Worm (Caenorhabditis elegans) whole organism, young adult: ENCODE results near the gene col-20.

ENCODE experiments used
- B0035.1 ChIP-seq: sonication (generic microtip); optimal IDR thresholded peaks from 2 replicates; lab custom pipeline; 2016; ENCODE audit warnings: missing genetic modification characterization, mild to moderate bottlenecking, missing compliant biosample characterization, missing genotype, missing genetic modification reagents
- B0261.1 ChIP-seq: sonication (generic microtip); optimal IDR thresholded peaks from 2 replicates; lab custom pipeline; 2016; ENCODE audit warnings: mild to moderate bottlenecking, missing genetic modification characterization, moderate library complexity, missing compliant biosample characterization
- B0336.3 ChIP-seq: fragments of 200-800 bp; sonication (Bioruptor generic); IDR thresholded peaks from 2 replicates; pipeline ENCODE4 v1.3.6; 2022; ENCODE audit warnings: missing genetic modification characterization, missing compliant biosample characterization
- C17E4.6 ChIP-seq: fragments of 200-800 bp; sonication (Bioruptor generic); IDR thresholded peaks from 2 replicates; pipeline ENCODE4 v1.3.6; 2022; ENCODE audit warnings: missing genetic modification reagents, missing genetic modification characterization, missing compliant biosample characterization
- F33H1.4 ChIP-seq: fragments of 200-800 bp; sonication (Bioruptor generic); IDR thresholded peaks from 2 replicates; pipeline ENCODE4 v1.3.6; 2022; ENCODE audit warnings: missing genetic modification reagents, missing genetic modification characterization, missing compliant biosample characterization
- F39B2.1 ChIP-seq: fragments of 200-800 bp; sonication (Bioruptor generic); IDR thresholded peaks from 2 replicates; pipeline ENCODE4 v1.3.6; 2022; ENCODE audit warnings: missing genetic modification reagents, missing genetic modification characterization, missing compliant biosample characterization
- K11D2.4 ChIP-seq: fragments of 200-800 bp; sonication (Bioruptor generic); IDR thresholded peaks from 2 replicates; pipeline ENCODE4 v1.3.6; 2022; ENCODE audit warnings: missing genetic modification reagents, missing genetic modification characterization, missing compliant biosample characterization
- K12H6.12 ChIP-seq: fragments of 200-800 bp; sonication (Bioruptor generic); optimal IDR thresholded peaks from 2 replicates; lab custom pipeline; 2018; ENCODE audit warnings: mild to moderate bottlenecking, missing genetic modification characterization, missing compliant biosample characterization
- Y53F4B.3 ChIP-seq: fragments of 200-800 bp; sonication (Bioruptor generic); IDR thresholded peaks from 2 replicates; pipeline ENCODE4 v1.3.6; 2022; ENCODE audit warnings: missing genetic modification reagents, missing genetic modification characterization, missing compliant biosample characterization
- Y53G8AR.9 ChIP-seq: fragments of 200-800 bp; sonication (Bioruptor generic); conservative IDR thresholded peaks from 2 replicates; pipeline ENCODE4 v1.3.6; 2022; ENCODE audit warnings: missing genetic modification reagents, missing genetic modification characterization, missing compliant biosample characterization
- ZK185.1 ChIP-seq: sonication (generic microtip); optimal IDR thresholded peaks from 2 replicates; lab custom pipeline; 2016; ENCODE audit warnings: mild to moderate bottlenecking, missing genetic modification characterization, missing compliant biosample characterization; ENCODE audit not compliant: poor library complexity, severe bottlenecking
- aptf-2 ChIP-seq: fragments of 200-800 bp; sonication (Bioruptor generic); conservative IDR thresholded peaks from 2 replicates; pipeline ENCODE4 v1.3.6; 2022; ENCODE audit warnings: missing genetic modification reagents, missing genetic modification characterization, missing compliant biosample characterization
- athp-1 ChIP-seq: sonication (generic microtip); optimal IDR thresholded peaks from 2 replicates; lab custom pipeline; 2017; ENCODE audit warnings: mild to moderate bottlenecking, missing genetic modification characterization, missing compliant biosample characterization
- attf-3 ChIP-seq: fragments of 200-800 bp; sonication (Bioruptor generic); conservative IDR thresholded peaks from 2 replicates; pipeline ENCODE4 v1.3.6; 2022; ENCODE audit warnings: missing genetic modification reagents, missing genetic modification characterization, missing compliant biosample characterization
- attf-5 ChIP-seq: fragments of 200-800 bp; sonication (Bioruptor generic); optimal IDR thresholded peaks from 2 replicates; lab custom pipeline; 2018; ENCODE audit warnings: mild to moderate bottlenecking, missing genetic modification characterization, missing compliant biosample characterization
- attf-6 ChIP-seq: fragments of 200-800 bp; sonication (Bioruptor generic); IDR thresholded peaks from 2 replicates; pipeline ENCODE4 v1.3.6; 2022; ENCODE audit warnings: missing genetic modification reagents, missing genetic modification characterization, missing compliant biosample characterization
- ccch-3 ChIP-seq: fragments of 200-800 bp; sonication (Bioruptor generic); optimal IDR thresholded peaks from 2 replicates; lab custom pipeline; 2018; ENCODE audit warnings: mild to moderate bottlenecking, missing genetic modification characterization, missing compliant biosample characterization
- cebp-1 ChIP-seq, 2 experiments: fragments of 200-800 bp in 1 of 2; sonication (Bioruptor generic) in 1 of 2; sonication (generic microtip) in 1 of 2; IDR thresholded peaks in 1 of 2; optimal IDR thresholded peaks in 1 of 2; 2 replicates each; pipeline versions ENCODE4 v1.3.6 to Lab custom; 2017 to 2022; ENCODE audit warnings: missing compliant biosample characterization in 2 of 2, missing genetic modification characterization in 2 of 2, mild to moderate bottlenecking in 1 of 2, missing genetic modification reagents in 1 of 2, moderate library complexity in 1 of 2
- ceh-100 ChIP-seq: fragments of 200-800 bp; sonication (Bioruptor generic); IDR thresholded peaks from 2 replicates; pipeline ENCODE4 v1.3.6; 2022; ENCODE audit warnings: missing genetic modification reagents, missing genetic modification characterization, missing compliant biosample characterization
- ceh-58 ChIP-seq: fragments of 200-800 bp; sonication (Bioruptor generic); IDR thresholded peaks from 2 replicates; pipeline ENCODE4 v1.3.6; 2022; ENCODE audit warnings: missing genetic modification characterization, missing compliant biosample characterization
- ceh-79 ChIP-seq: sonication (generic microtip); optimal IDR thresholded peaks from 2 replicates; lab custom pipeline; 2017; ENCODE audit warnings: mild to moderate bottlenecking, missing genetic modification characterization, missing compliant biosample characterization
- efl-1 ChIP-seq: fragments of 150-350 bp; optimal IDR thresholded peaks from 2 replicates; lab custom pipeline; 2014; ENCODE audit warnings: missing biosample characterization, missing genetic modification reagents, missing genetic modification characterization
- gei-17 ChIP-seq: fragments of 200-800 bp; sonication (Bioruptor generic); optimal IDR thresholded peaks from 2 replicates; lab custom pipeline; 2018; ENCODE audit warnings: mild to moderate bottlenecking, missing genetic modification characterization, missing compliant biosample characterization
- hlh-12 ChIP-seq: sonication (generic microtip); optimal IDR thresholded peaks from 2 replicates; lab custom pipeline; 2016; ENCODE audit warnings: missing genetic modification characterization, missing compliant biosample characterization
- hlh-26 ChIP-seq: fragments of 200-800 bp; sonication (Bioruptor generic); conservative IDR thresholded peaks from 2 replicates; pipeline ENCODE4 v1.3.6; 2022; ENCODE audit warnings: missing genetic modification reagents, missing genetic modification characterization, missing compliant biosample characterization
- hmg-1.2 ChIP-seq: fragments of 200-800 bp; sonication (Bioruptor generic); IDR thresholded peaks from 2 replicates; pipeline ENCODE4 v1.3.6; 2022; ENCODE audit warnings: missing genetic modification reagents, missing genetic modification characterization, missing compliant biosample characterization
- hsf-1 ChIP-seq: fragments of 200-800 bp; sonication (Bioruptor generic); IDR thresholded peaks from 2 replicates; pipeline ENCODE4 v1.3.6; 2022; ENCODE audit warnings: missing genetic modification reagents, missing genetic modification characterization, missing compliant biosample characterization
- lin-26 ChIP-seq: fragments of 200-800 bp; sonication (Bioruptor generic); IDR thresholded peaks from 2 replicates; pipeline ENCODE4 v1.3.6; 2022; ENCODE audit warnings: missing genetic modification reagents, missing genetic modification characterization, missing compliant biosample characterization
- lin-40 ChIP-seq: sonication (generic microtip); optimal IDR thresholded peaks from 2 replicates; lab custom pipeline; 2016; ENCODE audit warnings: missing genetic modification characterization, mild to moderate bottlenecking, missing compliant biosample characterization, missing genotype, missing genetic modification reagents
- lin-54 ChIP-seq: fragments of 200-800 bp; sonication (Bioruptor generic); optimal IDR thresholded peaks from 2 replicates; lab custom pipeline; 2018; ENCODE audit warnings: mild to moderate bottlenecking, missing genetic modification characterization, missing compliant biosample characterization
- madf-6 ChIP-seq: fragments of 200-800 bp; sonication (Bioruptor generic); IDR thresholded peaks from 2 replicates; pipeline ENCODE4 v1.3.6; 2022; ENCODE audit warnings: missing genetic modification reagents, missing genetic modification characterization, missing compliant biosample characterization
- nhr-120 ChIP-seq: fragments of 200-800 bp; sonication (Bioruptor generic); IDR thresholded peaks from 2 replicates; pipeline ENCODE4 v1.3.6; 2022; ENCODE audit warnings: missing genetic modification characterization, missing compliant biosample characterization
- nhr-179 ChIP-seq: sonication (generic microtip); optimal IDR thresholded peaks from 2 replicates; lab custom pipeline; 2016; ENCODE audit warnings: mild to moderate bottlenecking, missing genetic modification characterization, missing compliant biosample characterization
- pha-4 ChIP-seq: fragments of 150-350 bp; sonication (generic microtip); optimal IDR thresholded peaks from 2 replicates; lab custom pipeline; 2014; ENCODE audit warnings: missing biosample characterization, missing genetic modification reagents, missing genetic modification characterization
- rec-8 ChIP-seq, 2 experiments: sonication (generic microtip); optimal IDR thresholded peaks; 2 replicates each; lab custom pipeline; 2016; ENCODE audit warnings: mild to moderate bottlenecking in 2 of 2, missing genetic modification characterization in 2 of 2, missing genetic modification reagents in 2 of 2, missing genotype in 2 of 2, missing biosample characterization in 1 of 2, missing compliant biosample characterization in 1 of 2, moderate library complexity in 1 of 2
- rpc-1 ChIP-seq, 2 experiments: fragments of 150-350 bp in 1 of 2; sonication (generic microtip) in 1 of 2; optimal IDR thresholded peaks; 2 replicates each; lab custom pipeline; 2014 to 2018; ENCODE audit warnings: missing biosample characterization in 1 of 2, missing genetic modification characterization in 1 of 2, missing genetic modification reagents in 1 of 2, missing genotype in 1 of 2
- snpc-1.3 ChIP-seq: sonication (generic microtip); optimal IDR thresholded peaks from 2 replicates; lab custom pipeline; 2017; ENCODE audit warnings: missing genetic modification characterization, mild to moderate bottlenecking, missing compliant biosample characterization, antibody characterized with exemption, moderate library complexity, missing genotype, missing genetic modification reagents; ENCODE audit not compliant: insufficient read depth
- tlf-1 ChIP-seq: fragments of 200-800 bp; sonication (Bioruptor generic); optimal IDR thresholded peaks from 2 replicates; lab custom pipeline; 2018; ENCODE audit warnings: mild to moderate bottlenecking, missing genetic modification characterization, missing compliant biosample characterization
- unc-62 ChIP-seq: fragments of 150-350 bp; optimal IDR thresholded peaks from 2 replicates; lab custom pipeline; 2014; ENCODE audit warnings: missing biosample characterization, missing genetic modification reagents, missing genetic modification characterization
- zfh-2 ChIP-seq: fragments of 200-800 bp; sonication (Bioruptor generic); conservative IDR thresholded peaks from 2 replicates; pipeline ENCODE4 v1.3.6; 2022; ENCODE audit warnings: missing genetic modification reagents, missing genetic modification characterization, missing compliant biosample characterization
- ztf-18 ChIP-seq: sonication (generic microtip); optimal IDR thresholded peaks from 2 replicates; lab custom pipeline; 2016; ENCODE audit warnings: missing genotype, mild to moderate bottlenecking, missing genetic modification characterization, missing compliant biosample characterization
- ztf-25 ChIP-seq: fragments of 200-800 bp; sonication (Bioruptor generic); IDR thresholded peaks from 2 replicates; pipeline ENCODE4 v1.3.6; 2022; ENCODE audit warnings: missing genetic modification reagents, missing genetic modification characterization, missing compliant biosample characterization
- ztf-3 ChIP-seq: fragments of 200-800 bp; sonication (Bioruptor generic); optimal IDR thresholded peaks from 2 replicates; lab custom pipeline; 2018; ENCODE audit warnings: mild to moderate bottlenecking, missing genetic modification characterization, missing compliant biosample characterization
- ztf-6 ChIP-seq: fragments of 200-800 bp; sonication (Bioruptor generic); IDR thresholded peaks from 2 replicates; pipeline ENCODE4 v1.3.6; 2022; ENCODE audit warnings: missing genetic modification reagents, missing genetic modification characterization, missing compliant biosample characterization

col-20 gene

DNA sequence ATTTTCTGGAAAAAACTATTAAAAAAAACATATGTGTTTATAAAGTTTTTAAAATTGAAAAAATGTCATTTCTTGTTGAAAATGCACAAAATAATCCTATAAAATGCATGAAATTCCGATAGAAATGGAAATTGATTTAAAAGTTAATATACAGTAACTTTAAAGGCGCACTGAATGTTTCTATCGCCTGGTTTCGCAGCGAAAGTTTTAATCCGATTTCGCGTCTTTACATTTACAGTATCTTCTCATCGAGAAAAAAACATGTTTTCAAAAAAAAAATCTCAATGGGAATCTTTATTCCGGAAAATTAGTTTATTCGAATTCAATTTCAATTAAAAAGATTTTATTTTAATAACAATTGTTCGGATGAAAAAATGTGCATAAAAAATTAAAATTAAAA, 43.6 kb upstream of the col-20 start, which contains the start of gene R05F9.11 (continued):
- no peak for TF ChIP-seq attf-3
- no peak for TF ChIP-seq pha-4
- TF ChIP-seq F33H1.4 (GFP tag; lab: Robert Waterston, UW): peak; percentile 95
- TF ChIP-seq B0261.1 (tag; lab: Kevin White, UChicago): no peak
- no peak for TF ChIP-seq B0035.1
- TF ChIP-seq lin-54: peak; percentile 45
- TF ChIP-seq aptf-2 (GFP tag; lab: Robert Waterston, UW): no peak
- TF ChIP-seq F39B2.1 (GFP tag; lab: Robert Waterston, UW): no peak
- no peak for TF ChIP-seq Y53F4B.3
- TF ChIP-seq unc-62 (GFP tag; lab: Kevin White, UChicago): no peak
- TF ChIP-seq ztf-18 (tag; lab: Kevin White, UChicago): no peak
- no peak for TF ChIP-seq snpc-1.3 (tag; lab: Kevin White, UChicago)
- TF ChIP-seq gei-17 (GFP tag; lab: Kevin White, UChicago): no peak
- no peak for TF ChIP-seq ztf-6 (GFP tag; lab: Robert Waterston, UW)
- TF ChIP-seq B0336.3 (GFP tag; lab: Robert Waterston, UW): no peak
- no peak for TF ChIP-seq ztf-3
- TF ChIP-seq C17E4.6 (GFP tag; lab: Robert Waterston, UW): no peak
- no peak for TF ChIP-seq hlh-12 (tag; lab: Kevin White, UChicago)
- no peak for TF ChIP-seq ceh-79
- no peak for TF ChIP-seq ceh-58 (GFP tag; lab: Robert Waterston, UW)
- TF ChIP-seq K12H6.12 (tag; lab: Kevin White, UChicago): no peak
- TF ChIP-seq attf-6 (GFP tag; lab: Robert Waterston, UW): no peak
- no peak for TF ChIP-seq nhr-120 (GFP tag; lab: Robert Waterston, UW)
- TF ChIP-seq ceh-100 (GFP tag; lab: Robert Waterston, UW): no peak

- TF ChIP-seq hmg-1.2 (GFP tag; lab: Robert Waterston, UW) (peak; percentile 40; the same call in 1 of the 2 replicates), hlh-26 (GFP tag; lab: Robert Waterston, UW) (no peak), ztf-18 (tag; lab: Kevin White, UChicago) (no peak), ZK185.1 (tag; lab: Kevin White, UChicago) (no peak), ccch-3 (GFP tag; lab: Kevin White, UChicago) (no peak), hsf-1 (GFP tag; lab: Robert Waterston, UW) (no peak), K11D2.4 (GFP tag; lab: Robert Waterston, UW) (0 out of 2 replicates have a peak, but pooled peaks have one; percentile 9), ztf-25 (GFP tag; lab: Robert Waterston, UW) (no peak), nhr-179 (tag; lab: Kevin White, UChicago) (no peak), attf-5 (GFP tag; lab: Kevin White, UChicago) (peak; percentile 22), lin-40 (tag; lab: Kevin White, UChicago) (peak; percentile 24), rpc-1 (optimal IDR thresholded peaks at IDR 0.05; lab: Kevin White, UChicago) (no peak), rpc-1 (tag; optimal IDR thresholded peaks at IDR 0.05; lab: Kevin White, UChicago) (no peak), lin-26 (GFP tag; lab: Robert Waterston, UW) (no peak), madf-6 (GFP tag; lab: Robert Waterston, UW) (no peak), Y53G8AR.9 (GFP tag; lab: Robert Waterston, UW) (no peak), athp-1 (tag; lab: Kevin White, UChicago) (no peak), tlf-1 (no peak), cebp-1 (GFP tag; IDR thresholded peaks at IDR 0.05; lab: Robert Waterston, UW) (no peak), cebp-1 (tag; optimal IDR thresholded peaks at IDR 0.05; lab: Kevin White, UChicago) (peak; percentile 20), ceh-79 (no peak), zfh-2 (0 out of 2 replicates have a peak, but pooled peaks have one; percentile 35), rec-8 (tag; optimal IDR thresholded peaks at IDR 0.05; lab: Kevin White, UChicago) (no peak), efl-1 (no peak)
These were observed 37.6 kb upstream of the col-20 start for ce11 chrII:4908160-4908559.
